Worm (Caenorhabditis elegans): ENCODE measurements around the gene R01H2.2.

- no peak for TF ChIP-seq ama-1 (optimal IDR thresholded peaks at IDR 0.05)
- TF ChIP-seq fkh-10 (GFP tag; optimal IDR thresholded peaks at IDR 0.05), result no peak
- TF ChIP-seq unc-39 (tag; optimal IDR thresholded peaks at IDR 0.05), result no peak
- no peak for TF ChIP-seq snpc-4 (tag; optimal IDR thresholded peaks at IDR 0.05)
- TF ChIP-seq unc-62 (GFP tag; optimal IDR thresholded peaks at IDR 0.05), result no peak
- no peak for TF ChIP-seq jun-1 (tag; optimal IDR thresholded peaks at IDR 0.05)
- TF ChIP-seq pha-4 (tag; optimal IDR thresholded peaks at IDR 0.05), result no peak
These were observed 43.7 kb downstream of the R01H2.2 start, which contains the start of gene ZK418.11 for ce11 chrIII:7100001-7100400.
